Worm (Caenorhabditis elegans): Measurements from ENCODE around the gene ZK470.14.
"Not testable (repeated sequence)": the region's sequence is repeated elsewhere in the genome, so short reads cannot be mapped to it uniquely, and the experiment has no call there.

Gene ZK470.14

DNA sequence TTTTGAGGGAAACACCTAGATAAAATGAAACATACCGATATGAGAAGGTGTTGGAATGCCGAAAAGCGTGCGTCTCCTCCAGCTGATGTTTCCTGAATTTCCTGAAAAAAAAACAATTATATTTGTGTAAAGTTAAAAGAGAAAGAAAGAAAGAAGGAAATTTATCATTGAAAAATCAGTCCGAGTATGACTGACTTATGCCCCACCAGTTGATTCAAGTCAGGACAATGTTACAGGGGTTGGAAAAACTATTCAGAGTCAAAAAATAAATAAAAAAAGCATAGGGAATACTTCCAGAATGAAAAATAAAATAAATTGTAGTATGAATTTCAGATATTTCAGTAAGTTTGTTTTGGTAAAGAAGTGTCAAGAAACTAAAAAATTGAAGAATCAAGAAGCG is 40.1 kb downstream of the ZK470.14 start, which contains the start of gene F20B6.9:
F20B6.9 (minus strand) TSS at position 101 of the 400 bp plus-strand sequence.
- TF ChIP-seq attf-6 (GFP tag; IDR thresholded peaks at IDR 0.05); lsy-27 (tag; optimal IDR thresholded peaks at IDR 0.05; ENCODE audit: borderline replicate concordance, insufficient read depth); lag-1 (GFP tag; IDR thresholded peaks at IDR 0.05): not testable (repeated sequence)

DNA sequence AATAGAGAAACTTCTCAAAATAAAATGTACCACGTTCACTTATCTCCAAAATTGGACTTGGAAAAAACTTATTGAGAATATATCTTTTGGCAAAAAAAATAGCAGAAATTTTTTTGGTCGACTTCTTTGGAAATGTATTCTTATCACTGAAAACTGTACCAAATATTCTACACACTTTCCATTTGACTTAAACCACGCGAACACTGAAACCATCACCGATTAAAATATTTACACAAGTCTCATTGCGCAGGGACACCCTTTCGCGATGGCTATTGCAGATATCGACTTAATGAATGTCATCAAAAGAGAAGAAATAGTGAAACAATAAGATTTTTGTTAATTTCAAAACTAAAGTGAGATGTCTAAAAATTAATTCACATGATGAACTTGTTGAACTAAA is 41.2 kb downstream of the ZK470.14 start:
- TF ChIP-seq hlh-26 (GFP tag; conservative IDR thresholded peaks at IDR 0.05) = no peak
- TF ChIP-seq rcor-1 (GFP tag; IDR thresholded peaks at IDR 0.05) = peak; percentile 45; the same call in 1 of the 2 replicates
- peak; percentile 43 for TF ChIP-seq lin-54 (GFP tag; optimal IDR thresholded peaks at IDR 0.05)
- no peak for TF ChIP-seq F52B5.7 (tag; optimal IDR thresholded peaks at IDR 0.05)
- no peak for TF ChIP-seq aptf-3 (GFP tag; IDR thresholded peaks at IDR 0.05)
- TF ChIP-seq lin-26 (GFP tag; IDR thresholded peaks at IDR 0.05) = 0 out of 2 replicates have a peak, but pooled peaks have one; percentile 9
- peak; percentile 81 for TF ChIP-seq hmg-20 (GFP tag; IDR thresholded peaks at IDR 0.05)
- peak; percentile 38; the same call in 1 of the 2 replicates for TF ChIP-seq C06A6.2 (GFP tag; conservative IDR thresholded peaks at IDR 0.05)
- no peak for TF ChIP-seq hlh-12 (tag; optimal IDR thresholded peaks at IDR 0.05)
- peak; percentile 74; the same call in 1 of the 2 replicates for TF ChIP-seq Y56A3A.18 (GFP tag; IDR thresholded peaks at IDR 0.05)
- peak; percentile 40 for TF ChIP-seq hmg-1.2 (GFP tag; IDR thresholded peaks at IDR 0.05)
- 0 out of 2 replicates have a peak, but pooled peaks have one; percentile 48 for TF ChIP-seq pbrm-1 (GFP tag; IDR thresholded peaks at IDR 0.05)
- TF ChIP-seq F57C9.4 (tag; optimal IDR thresholded peaks at IDR 0.05) = no peak
- peak; percentile 37 for TF ChIP-seq akir-1 (GFP tag; optimal IDR thresholded peaks at IDR 0.05)
- TF ChIP-seq Y53G8AR.9 (GFP tag; conservative IDR thresholded peaks at IDR 0.05) = peak; percentile 78
- TF ChIP-seq gei-17 (GFP tag; optimal IDR thresholded peaks at IDR 0.05) = peak; percentile 83
- peak; percentile 11; the same call in 1 of the 2 replicates for TF ChIP-seq nfyb-1 (GFP tag; IDR thresholded peaks at IDR 0.05)
- peak; percentile 66 for TF ChIP-seq F23B12.7 (tag; optimal IDR thresholded peaks at IDR 0.05; ENCODE audit: insufficient read depth)
- TF ChIP-seq B0035.1 (tag; optimal IDR thresholded peaks at IDR 0.05) = no peak
- TF ChIP-seq ama-1 (optimal IDR thresholded peaks at IDR 0.05) = no peak
- peak in 1 of 2 experiments; percentile 37 for TF ChIP-seq ama-1 (GFP tag; optimal IDR thresholded peaks at IDR 0.05)
- no peak for TF ChIP-seq lsl-1 (GFP tag; optimal IDR thresholded peaks at IDR 0.05)
- TF ChIP-seq F49E8.2 (tag; optimal IDR thresholded peaks at IDR 0.05; ENCODE audit: insufficient read depth) = no peak
- TF ChIP-seq pha-4 (tag; optimal IDR thresholded peaks at IDR 0.05) = peak; percentile 31
- TF ChIP-seq lin-35 (GFP tag; optimal IDR thresholded peaks at IDR 0.05) = peak in 1 of 3 experiments; percentile 94
- peak; percentile 55 for TF ChIP-seq tbp1 (GFP tag; optimal IDR thresholded peaks at IDR 0.05)
- 0 out of 2 replicates have a peak, but pooled peaks have one; percentile 8 for TF ChIP-seq egl-18 (GFP tag; IDR thresholded peaks at IDR 0.05)
- peak; percentile 75 for TF ChIP-seq tlf-1 (GFP tag; optimal IDR thresholded peaks at IDR 0.05)
- TF ChIP-seq K11D2.4 (GFP tag; IDR thresholded peaks at IDR 0.05) = peak; percentile 72
- peak; percentile 11; the same call in 1 of the 2 replicates for TF ChIP-seq dox-1 (GFP tag; IDR thresholded peaks at IDR 0.05)
- no peak for TF ChIP-seq ztf-26 (tag; optimal IDR thresholded peaks at IDR 0.05)
- peak; percentile 89 for TF ChIP-seq ZK185.1 (tag; optimal IDR thresholded peaks at IDR 0.05; ENCODE audit: poor library complexity, severe bottlenecking)
- TF ChIP-seq ceh-27 (GFP tag; optimal IDR thresholded peaks at IDR 0.05) = peak; percentile 36
- TF ChIP-seq him-1 (tag; optimal IDR thresholded peaks at IDR 0.05) = no peak
- TF ChIP-seq nhr-27 (tag; optimal IDR thresholded peaks at IDR 0.05) = no peak

All from whole organism, young adult.